Worm (Caenorhabditis elegans) whole organism, L4 larva: ENCODE results near the gene tag-314.

Experiments used
- F10B5.3 ChIP-seq: sonication (generic microtip); optimal IDR thresholded peaks from 2 replicates; lab custom pipeline; 2016; ENCODE audit warnings: mild to moderate bottlenecking, missing genetic modification characterization, missing compliant biosample characterization
- R02D3.7 ChIP-seq: fragments of 150-350 bp; sonication (generic microtip); optimal IDR thresholded peaks from 3 replicates; lab custom pipeline; 2014; ENCODE audit warnings: missing biosample characterization, missing genetic modification characterization
- T20F7.1 ChIP-seq: fragments of 200-800 bp; sonication (Bioruptor generic); optimal IDR thresholded peaks from 2 replicates; lab custom pipeline; 2018; ENCODE audit warnings: mild to moderate bottlenecking, missing genetic modification characterization, missing compliant biosample characterization
- Y48G9A.11 ChIP-seq: fragments of 200-800 bp; sonication (Bioruptor generic); IDR thresholded peaks from 2 replicates; pipeline ENCODE4 v1.3.6; 2022; ENCODE audit warnings: missing genetic modification reagents, missing genetic modification characterization, missing compliant biosample characterization
- Y5F2A.4 ChIP-seq: fragments of 200-800 bp; sonication (Bioruptor generic); optimal IDR thresholded peaks from 2 replicates; lab custom pipeline; 2018; ENCODE audit warnings: mild to moderate bottlenecking, missing genetic modification characterization, missing compliant biosample characterization
- Y75B8A.6 ChIP-seq: fragments of 200-800 bp; sonication (Bioruptor generic); IDR thresholded peaks from 2 replicates; pipeline ENCODE4 v1.3.6; 2022; ENCODE audit warnings: missing genetic modification reagents, missing genetic modification characterization, missing compliant biosample characterization
- aha-1 ChIP-seq: fragments of 150-350 bp; peaks from one replicate; lab custom pipeline; 2014; ENCODE audit warnings: missing biosample characterization, missing genetic modification characterization
- aly-2 ChIP-seq: sonication (generic microtip); optimal IDR thresholded peaks from 2 replicates; lab custom pipeline; 2018; ENCODE audit warnings: missing biosample characterization, missing genetic modification characterization
- ama-1 ChIP-seq: fragments of 150-350 bp; optimal IDR thresholded peaks from 2 replicates; lab custom pipeline; 2014; ENCODE audit warnings: inconsistent platforms, mixed read lengths
- ceh-20 ChIP-seq: fragments of 200-800 bp; sonication (Bioruptor generic); IDR thresholded peaks from 2 replicates; pipeline ENCODE4 v1.3.6; 2022; ENCODE audit warnings: missing genetic modification reagents, missing genetic modification characterization, missing compliant biosample characterization
- cey-2 ChIP-seq: sonication (generic microtip); optimal IDR thresholded peaks from 3 replicates; lab custom pipeline; 2017; ENCODE audit warnings: missing genetic modification characterization, mild to moderate bottlenecking, missing compliant biosample characterization, antibody characterized with exemption, borderline replicate concordance; ENCODE audit not compliant: insufficient read depth
- dmd-9 ChIP-seq: fragments of 200-800 bp; sonication (Bioruptor generic); IDR thresholded peaks from 2 replicates; pipeline ENCODE4 v1.3.6; 2022; ENCODE audit warnings: missing genetic modification reagents, missing genetic modification characterization, missing compliant biosample characterization
- fos-1 ChIP-seq: fragments of 150-350 bp; optimal IDR thresholded peaks from 2 replicates; lab custom pipeline; 2014; ENCODE audit warnings: missing biosample characterization, missing genetic modification characterization
- hlh-30 ChIP-seq: sonication (generic microtip); optimal IDR thresholded peaks from 2 replicates; lab custom pipeline; 2017; ENCODE audit warnings: antibody characterized with exemption, mild to moderate bottlenecking, missing genetic modification characterization, missing compliant biosample characterization; ENCODE audit not compliant: insufficient read depth
- lim-7 ChIP-seq: fragments of 200-800 bp; sonication (Bioruptor generic); IDR thresholded peaks from 2 replicates; pipeline ENCODE4 v1.3.6; 2022; ENCODE audit warnings: missing genetic modification characterization, missing compliant biosample characterization
- lir-3 ChIP-seq: sonication (generic microtip); optimal IDR thresholded peaks from 2 replicates; lab custom pipeline; 2016; ENCODE audit warnings: mild to moderate bottlenecking, missing genetic modification characterization, missing compliant biosample characterization
- lsy-2 ChIP-seq, 2 experiments: fragments of 150-350 bp in 1 of 2; sonication (generic microtip) in 1 of 2; optimal IDR thresholded peaks; 2 replicates each; lab custom pipeline; 2014 to 2017; ENCODE audit warnings: missing biosample characterization in 2 of 2, missing genetic modification characterization in 2 of 2
- mxl-2 ChIP-seq: fragments of 200-800 bp; sonication (Bioruptor generic); conservative IDR thresholded peaks from 2 replicates; pipeline ENCODE4 v1.3.6; 2022; ENCODE audit warnings: missing genetic modification reagents, missing genetic modification characterization, missing compliant biosample characterization
- mxl-3 ChIP-seq: fragments of 200-800 bp; sonication (Bioruptor generic); optimal IDR thresholded peaks from 2 replicates; lab custom pipeline; 2018; ENCODE audit warnings: mild to moderate bottlenecking, missing genetic modification characterization, missing compliant biosample characterization
- nhr-11 ChIP-seq: fragments of 150-350 bp; optimal IDR thresholded peaks from 2 replicates; lab custom pipeline; 2014; ENCODE audit warnings: missing biosample characterization, missing genetic modification characterization
- nhr-28 ChIP-seq: fragments of 150-350 bp; optimal IDR thresholded peaks from 2 replicates; lab custom pipeline; 2014; ENCODE audit warnings: missing biosample characterization, missing genetic modification characterization
- nhr-41 ChIP-seq: fragments of 200-800 bp; sonication (Bioruptor generic); IDR thresholded peaks from 2 replicates; pipeline ENCODE4 v1.3.6; 2022; ENCODE audit warnings: missing genetic modification reagents, missing genetic modification characterization, missing compliant biosample characterization
- nhr-48 ChIP-seq: sonication (generic microtip); optimal IDR thresholded peaks from 2 replicates; lab custom pipeline; 2016; ENCODE audit warnings: mild to moderate bottlenecking, missing genetic modification characterization, missing compliant biosample characterization
- nhr-77 ChIP-seq: fragments of 150-350 bp; optimal IDR thresholded peaks from 2 replicates; lab custom pipeline; 2014; ENCODE audit warnings: missing biosample characterization, missing genetic modification characterization
- php-3 ChIP-seq: fragments of 200-800 bp; sonication (Bioruptor generic); IDR thresholded peaks from 2 replicates; pipeline ENCODE4 v1.3.6; 2022; ENCODE audit warnings: missing genetic modification reagents, missing genetic modification characterization, missing compliant biosample characterization
- spr-3 ChIP-seq: fragments of 200-800 bp; sonication (Bioruptor generic); optimal IDR thresholded peaks from 2 replicates; lab custom pipeline; 2018; ENCODE audit warnings: mild to moderate bottlenecking, missing genetic modification characterization, missing compliant biosample characterization
- tag-97 ChIP-seq: fragments of 200-800 bp; sonication (Bioruptor generic); IDR thresholded peaks from 2 replicates; pipeline ENCODE4 v1.3.6; 2022; ENCODE audit warnings: missing genetic modification characterization, missing compliant biosample characterization
- unc-39 ChIP-seq: sonication (generic microtip); optimal IDR thresholded peaks from 2 replicates; lab custom pipeline; 2017; ENCODE audit warnings: missing biosample characterization, missing genetic modification characterization
- unc-62 ChIP-seq, 3 experiments: fragments of 150-350 bp in 1 of 3; sonication (generic microtip); optimal IDR thresholded peaks in 2 of 3; peaks in 1 of 3; 1 replicate in 1 of 3; 2 replicates in 2 of 3; lab custom pipeline; 2014 to 2017; ENCODE audit warnings: missing biosample characterization in 3 of 3, missing genetic modification characterization in 3 of 3, missing genetic modification reagents in 3 of 3, missing genotype in 1 of 3
- vab-7 ChIP-seq: fragments of 200-800 bp; sonication (Bioruptor generic); IDR thresholded peaks from 2 replicates; pipeline ENCODE4 v1.3.6; 2022; ENCODE audit warnings: missing genetic modification reagents, missing genetic modification characterization, missing compliant biosample characterization
- zfp-3 ChIP-seq: fragments of 200-800 bp; sonication (Bioruptor generic); conservative IDR thresholded peaks from 2 replicates; pipeline ENCODE4 v1.3.6; 2022; ENCODE audit warnings: missing genetic modification reagents, missing genetic modification characterization, missing compliant biosample characterization
- zip-11 ChIP-seq: fragments of 200-800 bp; sonication (Bioruptor generic); IDR thresholded peaks from 2 replicates; pipeline ENCODE4 v1.3.6; 2022; ENCODE audit warnings: missing genetic modification characterization, missing compliant biosample characterization
- zip-2 ChIP-seq: fragments of 150-350 bp; optimal IDR thresholded peaks from 2 replicates; lab custom pipeline; 2014; ENCODE audit warnings: missing biosample characterization, missing genetic modification characterization
- ztf-7 ChIP-seq: fragments of 150-350 bp; optimal IDR thresholded peaks from 2 replicates; lab custom pipeline; 2014; ENCODE audit warnings: missing biosample characterization, missing genetic modification characterization

tag-314 gene

ce11 chrV:10381726-10382125, 46.8 kb downstream of the tag-314 start, which contains the start of gene abu-1:
TSS of gene abu-1 (minus strand) at chrV:10381826.
- no peak for TF ChIP-seq lsy-2 (tag; optimal IDR thresholded peaks at IDR 0.05; lab: Kevin White, UChicago)
- TF ChIP-seq nhr-28 = no peak
- TF ChIP-seq nhr-77 = no peak
- TF ChIP-seq lim-7 = no peak
- no peak for TF ChIP-seq fos-1
- no peak for TF ChIP-seq Y75B8A.6
- no peak for TF ChIP-seq F10B5.3
- TF ChIP-seq ama-1 (lab: Kevin White, UChicago) = no peak
- no peak for TF ChIP-seq mxl-3 (GFP tag; lab: Kevin White, UChicago)
- no peak for TF ChIP-seq nhr-41 (GFP tag; lab: Robert Waterston, UW)
- no peak for TF ChIP-seq Y48G9A.11 (GFP tag; lab: Robert Waterston, UW)
- no peak for TF ChIP-seq Y5F2A.4
- TF ChIP-seq nhr-48 = no peak
- TF ChIP-seq zip-11 (GFP tag; lab: Robert Waterston, UW) = no peak
- TF ChIP-seq tag-97 (GFP tag; lab: Robert Waterston, UW) = no peak
- no peak for TF ChIP-seq nhr-11 (tag; lab: Kevin White, UChicago)
- TF ChIP-seq unc-39 (tag; lab: Kevin White, UChicago) = no peak
- TF ChIP-seq spr-3 (GFP tag; lab: Kevin White, UChicago) = no peak

ce11 chrV:10379761-10380160, 48.7 kb downstream of the tag-314 start:
- TF ChIP-seq aly-2 (tag; lab: Kevin White, UChicago) (no peak), zfp-3 (GFP tag; lab: Robert Waterston, UW) (no peak), tag-97 (GFP tag; lab: Robert Waterston, UW) (no peak), R02D3.7 (tag; lab: Kevin White, UChicago) (no peak), php-3 (GFP tag; lab: Robert Waterston, UW) (no peak), unc-62 (GFP tag; optimal IDR thresholded peaks at IDR 0.05 in 1 of 2; lab: Kevin White, UChicago) (peak in 1 of 2 experiments; percentile 68), unc-62 (tag; optimal IDR thresholded peaks at IDR 0.05; lab: Kevin White, UChicago) (no peak), T20F7.1 (GFP tag; lab: Kevin White, UChicago) (no peak), aha-1 (peak; percentile 95), Y5F2A.4 (no peak)
- TF ChIP-seq, all 104 proteins: peak for 2

ce11 chrV:10379293-10379692, 49.2 kb downstream of the tag-314 start, which contains the start of gene AC3.12:
TSS of gene AC3.12 (minus strand) at chrV:10379393.
- TF ChIP-seq dmd-9 (GFP tag; lab: Robert Waterston, UW) = no peak
- no peak for TF ChIP-seq vab-7 (GFP tag; lab: Robert Waterston, UW)
- TF ChIP-seq lir-3 = no peak
- no peak for TF ChIP-seq zip-2
- TF ChIP-seq cey-2 (tag; lab: Kevin White, UChicago) = no peak
- no peak for TF ChIP-seq mxl-2
- no peak for TF ChIP-seq hlh-30 (tag; lab: Kevin White, UChicago)
- TF ChIP-seq ceh-20 (GFP tag; lab: Robert Waterston, UW) = no peak
- TF ChIP-seq ztf-7 (tag; lab: Kevin White, UChicago) = no peak
- TF ChIP-seq lim-7 = no peak
